Fruit fly (Drosophila melanogaster) whole organism, prepupa: ENCODE data around the gene Tsp86D.

ENCODE experiments used
- Blimp-1 ChIP-seq: fragments of 200-800 bp; sonication (Bioruptor generic); optimal IDR thresholded peaks from 3 replicates; lab custom pipeline; 2017; ENCODE audit warnings: missing biosample characterization, missing genetic modification characterization, mild to moderate bottlenecking, moderate library complexity, missing genetic modification reagents
- CG10631 ChIP-seq: fragments of 200-800 bp; sonication (Bioruptor generic); optimal IDR thresholded peaks from 2 replicates; lab custom pipeline; 2016; ENCODE audit warnings: missing biosample characterization, missing genetic modification characterization
- CG10669 ChIP-seq: fragments of 200-800 bp; sonication (Bioruptor generic); optimal IDR thresholded peaks from 3 replicates; lab custom pipeline; 2018; ENCODE audit warnings: missing biosample characterization, mild to moderate bottlenecking, missing genetic modification characterization, moderate library complexity
- CG11294 ChIP-seq: fragments of 200-800 bp; sonication (Bioruptor generic); IDR thresholded peaks from 2 replicates; pipeline ENCODE4 v1.3.6; 2022; ENCODE audit warnings: missing biosample characterization, missing genetic modification characterization
- CG11762 ChIP-seq: fragments of 200-800 bp; sonication (Bioruptor generic); optimal IDR thresholded peaks from 3 replicates; lab custom pipeline; 2016; ENCODE audit warnings: missing biosample characterization, missing genetic modification characterization; ENCODE audit not compliant: insufficient read depth
- CG11902 ChIP-seq: fragments of 200-800 bp; sonication (Bioruptor generic); optimal IDR thresholded peaks from 3 replicates; lab custom pipeline; 2016; ENCODE audit warnings: missing biosample characterization, missing genetic modification characterization
- CG15336 ChIP-seq: fragments of 200-800 bp; sonication (Bioruptor generic); IDR thresholded peaks from 2 replicates; pipeline ENCODE4 v1.3.6; 2022; ENCODE audit warnings: missing biosample characterization, missing genetic modification characterization
- CG1621 ChIP-seq: fragments of 200-800 bp; sonication (Bioruptor generic); optimal IDR thresholded peaks from 3 replicates; lab custom pipeline; 2018; ENCODE audit warnings: missing biosample characterization, mild to moderate bottlenecking, missing genetic modification characterization
- CG3032 ChIP-seq: fragments of 200-800 bp; optimal IDR thresholded peaks from 2 replicates; lab custom pipeline; 2019; ENCODE audit warnings: missing biosample characterization, mild to moderate bottlenecking, missing genetic modification characterization, moderate library complexity
- CG32006 ChIP-seq: fragments of 200-800 bp; sonication (Bioruptor generic); optimal IDR thresholded peaks from 3 replicates; lab custom pipeline; 2017; ENCODE audit warnings: missing biosample characterization, mild to moderate bottlenecking, missing genetic modification characterization
- CG3919 ChIP-seq: fragments of 200-800 bp; sonication (Bioruptor generic); optimal IDR thresholded peaks from 3 replicates; lab custom pipeline; 2016; ENCODE audit warnings: missing biosample characterization, missing genetic modification characterization
- CG4318 ChIP-seq: fragments of 200-800 bp; sonication (Bioruptor generic); optimal IDR thresholded peaks from 3 replicates; lab custom pipeline; 2017; ENCODE audit warnings: missing biosample characterization, mild to moderate bottlenecking, missing genetic modification characterization
- CG6163 ChIP-seq: fragments of 200-800 bp; sonication (Bioruptor generic); IDR thresholded peaks from 3 replicates; pipeline ENCODE4 v1.3.6; 2022; ENCODE audit warnings: missing biosample characterization, missing genetic modification characterization
- CG6276 ChIP-seq: fragments of 200-800 bp; sonication (Bioruptor generic); optimal IDR thresholded peaks from 2 replicates; lab custom pipeline; 2017; ENCODE audit warnings: missing biosample characterization, mild to moderate bottlenecking, missing genetic modification characterization
- CG6808 ChIP-seq: fragments of 200-800 bp; sonication (Bioruptor generic); optimal IDR thresholded peaks from 3 replicates; lab custom pipeline; 2017; ENCODE audit warnings: missing biosample characterization, missing genetic modification characterization, mild to moderate bottlenecking, moderate library complexity, missing genetic modification reagents
- CG6854 ChIP-seq: fragments of 200-800 bp; sonication (Bioruptor generic); optimal IDR thresholded peaks from 2 replicates; lab custom pipeline; 2017; ENCODE audit warnings: missing biosample characterization, mild to moderate bottlenecking, missing genetic modification characterization
- CG7368 ChIP-seq: fragments of 200-800 bp; sonication (Bioruptor generic); optimal IDR thresholded peaks from 3 replicates; lab custom pipeline; 2016; ENCODE audit warnings: missing biosample characterization, missing genetic modification characterization
- CG8119 ChIP-seq: fragments of 200-800 bp; sonication (Bioruptor generic); IDR thresholded peaks from 3 replicates; pipeline ENCODE4 v1.3.6; 2022; ENCODE audit warnings: missing biosample characterization, missing genetic modification characterization
- CG8319 ChIP-seq: fragments of 200-800 bp; sonication (Bioruptor generic); optimal IDR thresholded peaks from 3 replicates; lab custom pipeline; 2016; ENCODE audit warnings: missing biosample characterization, missing genetic modification characterization
- CG9139 ChIP-seq: fragments of 200-800 bp; sonication (Bioruptor generic); optimal IDR thresholded peaks from 3 replicates; lab custom pipeline; 2017; ENCODE audit warnings: missing biosample characterization, mild to moderate bottlenecking, missing genetic modification characterization
- Eip78C ChIP-seq: fragments of 200-800 bp; sonication (Bioruptor generic); peaks from one replicate; lab custom pipeline; 2016; ENCODE audit warnings: missing biosample characterization, missing genetic modification characterization
- Eip93F ChIP-seq: fragments of 200-800 bp; sonication (Bioruptor generic); optimal IDR thresholded peaks from 2 replicates; lab custom pipeline; 2016; ENCODE audit warnings: missing biosample characterization, mild to moderate bottlenecking, missing genetic modification characterization
- Ets21C ChIP-seq: fragments of 200-800 bp; sonication (Bioruptor generic); optimal IDR thresholded peaks from 3 replicates; lab custom pipeline; 2016; ENCODE audit warnings: missing biosample characterization, missing genetic modification characterization
- Ets96B ChIP-seq: fragments of 200-800 bp; optimal IDR thresholded peaks from 2 replicates; lab custom pipeline; 2019; ENCODE audit warnings: missing biosample characterization, mild to moderate bottlenecking, missing genetic modification characterization, moderate library complexity
- Hr38 ChIP-seq: sonication (Bioruptor generic); optimal IDR thresholded peaks from 2 replicates; lab custom pipeline; 2016; ENCODE audit warnings: missing biosample characterization, missing genetic modification characterization
- Hr39 ChIP-seq: fragments of 200-800 bp; sonication (Bioruptor generic); optimal IDR thresholded peaks from 2 replicates; lab custom pipeline; 2016; ENCODE audit warnings: missing biosample characterization, missing genetic modification characterization
- Hr4 ChIP-seq: fragments of 200-800 bp; sonication (Bioruptor generic); optimal IDR thresholded peaks from 3 replicates; lab custom pipeline; 2016; ENCODE audit warnings: missing biosample characterization, missing genetic modification characterization
- Lpt ChIP-seq: fragments of 200-800 bp; sonication (Bioruptor generic); optimal IDR thresholded peaks from 3 replicates; lab custom pipeline; 2016; ENCODE audit warnings: missing biosample characterization, missing genetic modification characterization
- Met ChIP-seq: fragments of 200-800 bp; sonication (Bioruptor generic); optimal IDR thresholded peaks from 3 replicates; lab custom pipeline; 2016; ENCODE audit warnings: missing biosample characterization, missing genetic modification characterization
- OdsH ChIP-seq: fragments of 200-800 bp; sonication (Bioruptor generic); optimal IDR thresholded peaks from 3 replicates; lab custom pipeline; 2016; ENCODE audit warnings: missing biosample characterization, missing genetic modification characterization
- Smox ChIP-seq: fragments of 200-800 bp; sonication (Bioruptor generic); optimal IDR thresholded peaks from 3 replicates; lab custom pipeline; 2016; ENCODE audit warnings: missing biosample characterization, missing genetic modification characterization
- Sox102F ChIP-seq: fragments of 200-800 bp; sonication (Bioruptor generic); optimal IDR thresholded peaks from 2 replicates; lab custom pipeline; 2016; ENCODE audit warnings: missing biosample characterization, mild to moderate bottlenecking, missing genetic modification characterization
- Sox14 ChIP-seq: fragments of 200-800 bp; sonication (Bioruptor generic); optimal IDR thresholded peaks from 3 replicates; lab custom pipeline; 2016; ENCODE audit warnings: missing biosample characterization, missing genetic modification characterization
- Sox15 ChIP-seq: fragments of 200-800 bp; sonication (Bioruptor generic); optimal IDR thresholded peaks from 3 replicates; lab custom pipeline; 2016; ENCODE audit warnings: missing biosample characterization, missing genetic modification characterization
- achi ChIP-seq: fragments of 200-800 bp; sonication (Bioruptor generic); optimal IDR thresholded peaks from 3 replicates; lab custom pipeline; 2016; ENCODE audit warnings: missing biosample characterization, missing genetic modification characterization
- acj6 ChIP-seq: fragments of 200-800 bp; sonication (Bioruptor generic); optimal IDR thresholded peaks from 3 replicates; lab custom pipeline; 2016; ENCODE audit warnings: missing biosample characterization, missing genetic modification characterization
- cyc ChIP-seq: fragments of 200-800 bp; sonication (Bioruptor generic); optimal IDR thresholded peaks from 3 replicates; lab custom pipeline; 2016; ENCODE audit warnings: missing biosample characterization, missing genetic modification characterization
- dac ChIP-seq: fragments of 200-800 bp; sonication (Bioruptor generic); optimal IDR thresholded peaks from 2 replicates; lab custom pipeline; 2017; ENCODE audit warnings: missing biosample characterization, mild to moderate bottlenecking, missing genetic modification characterization
- dsx ChIP-seq: fragments of 200-800 bp; optimal IDR thresholded peaks from 3 replicates; lab custom pipeline; 2019; ENCODE audit warnings: missing biosample characterization, mild to moderate bottlenecking, missing genetic modification characterization, moderate library complexity; ENCODE audit not compliant: poor library complexity, severe bottlenecking
- eg ChIP-seq: fragments of 200-800 bp; sonication (Bioruptor generic); IDR thresholded peaks from 3 replicates; pipeline ENCODE4 v1.3.6; 2022; ENCODE audit warnings: missing biosample characterization, missing genetic modification characterization
- esn ChIP-seq: fragments of 200-800 bp; sonication (Bioruptor generic); optimal IDR thresholded peaks from 2 replicates; lab custom pipeline; 2016; ENCODE audit warnings: missing biosample characterization, mild to moderate bottlenecking, missing genetic modification characterization, moderate library complexity
- fd85E ChIP-seq: fragments of 200-800 bp; sonication (Bioruptor generic); optimal IDR thresholded peaks from 3 replicates; lab custom pipeline; 2016; ENCODE audit warnings: missing biosample characterization, missing genetic modification characterization
- fkh ChIP-seq: fragments of 200-800 bp; sonication (Bioruptor generic); optimal IDR thresholded peaks from 3 replicates; lab custom pipeline; 2017; ENCODE audit warnings: missing biosample characterization, mild to moderate bottlenecking, missing genetic modification characterization, moderate library complexity
- lz ChIP-seq: fragments of 200-800 bp; sonication (Bioruptor generic); optimal IDR thresholded peaks from 3 replicates; lab custom pipeline; 2016; ENCODE audit warnings: missing biosample characterization, missing genetic modification characterization
- salr ChIP-seq, 2 experiments: fragments of 200-800 bp; sonication (Bioruptor generic); optimal IDR thresholded peaks; 3 replicates each; lab custom pipeline; 2016 to 2018; ENCODE audit warnings: missing biosample characterization in 2 of 2, missing genetic modification characterization in 2 of 2, mild to moderate bottlenecking in 1 of 2
- spab ChIP-seq: fragments of 200-800 bp; sonication (Bioruptor generic); optimal IDR thresholded peaks from 2 replicates; lab custom pipeline; 2017; ENCODE audit warnings: missing biosample characterization, mild to moderate bottlenecking, missing genetic modification characterization, missing genetic modification reagents
- ss ChIP-seq, 2 experiments: fragments of 200-800 bp; sonication (Bioruptor generic); optimal IDR thresholded peaks; 2 replicates in 1 of 2; 3 replicates in 1 of 2; lab custom pipeline; 2017 to 2018; ENCODE audit warnings: mild to moderate bottlenecking in 2 of 2, missing biosample characterization in 2 of 2, missing genetic modification characterization in 2 of 2, moderate library complexity in 1 of 2
- svp ChIP-seq: fragments of 200-800 bp; sonication (Bioruptor generic); peaks from one replicate; lab custom pipeline; 2016; ENCODE audit warnings: missing biosample characterization, missing genetic modification characterization
- topi ChIP-seq: fragments of 200-800 bp; sonication (Bioruptor generic); optimal IDR thresholded peaks from 3 replicates; lab custom pipeline; 2016; ENCODE audit warnings: missing biosample characterization, missing genetic modification characterization
- vri ChIP-seq: fragments of 200-800 bp; sonication (Bioruptor generic); optimal IDR thresholded peaks from 3 replicates; lab custom pipeline; 2016; ENCODE audit warnings: missing biosample characterization, mild to moderate bottlenecking, missing genetic modification characterization

Tsp86D gene

DNA sequence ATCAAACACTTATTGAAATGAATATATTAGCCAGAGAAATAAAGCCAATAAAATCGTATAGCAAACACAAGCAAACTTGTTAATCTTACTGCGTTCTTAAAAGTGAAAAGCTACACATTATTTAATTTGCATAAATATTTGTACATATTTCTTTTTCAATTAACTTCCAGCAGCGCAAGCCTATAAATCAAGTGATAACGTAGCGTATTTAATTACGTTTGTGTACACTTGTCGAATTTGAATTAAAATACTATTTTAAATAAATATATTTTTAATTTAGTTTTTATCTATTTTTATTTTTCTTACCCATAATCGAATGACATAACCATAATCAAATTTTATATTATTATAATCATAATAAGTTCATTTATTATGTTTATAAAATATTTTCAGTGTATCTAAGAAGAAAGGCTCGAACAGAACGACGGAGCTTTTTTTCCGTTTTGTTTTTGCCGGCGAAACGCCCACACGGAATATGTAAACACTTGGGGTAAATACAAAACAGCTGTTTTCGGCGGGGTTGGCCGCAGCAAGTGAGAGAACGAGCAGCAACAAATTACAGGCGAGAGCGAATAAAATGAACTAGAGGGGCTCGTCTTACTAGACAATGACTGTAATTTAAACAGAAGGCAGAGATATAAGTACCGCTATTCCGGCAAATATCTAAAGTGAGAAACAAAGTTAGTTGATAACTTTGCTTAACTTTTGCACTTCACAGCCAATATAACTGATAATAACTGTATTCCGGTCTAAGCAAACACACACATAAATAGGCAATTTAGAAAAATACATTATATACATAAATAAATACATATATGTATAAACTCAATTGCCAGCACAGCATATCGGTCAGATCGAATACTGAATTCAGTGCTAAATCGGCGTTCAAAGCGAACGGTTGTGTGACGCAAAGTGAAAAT lies 7.3 kb downstream of the Tsp86D start, which contains the start of gene Sodh2:
TSS of gene Sodh2 (plus strand) at position 870 of the 920 bp plus-strand sequence.
- TF ChIP-seq CG32006 (GFP tag; lab: Kevin White, UChicago) (peak; percentile 63), CG6163 (GFP tag; lab: Robert Waterston, UW) (peak; percentile 66), fkh (GFP tag; lab: Kevin White, UChicago) (peak; percentile 97), svp (GFP tag; lab: Kevin White, UChicago) (peak; percentile 75), topi (GFP tag; lab: Kevin White, UChicago) (peak; percentile 46), CG11762 (peak; percentile 11), Hr4 (GFP tag; lab: Kevin White, UChicago) (peak; percentile 72), Hr39 (GFP tag; lab: Kevin White, UChicago) (peak; percentile 5), CG11294 (GFP tag; lab: Robert Waterston, UW) (peak; percentile 65), achi (peak; percentile 68), Ets21C (GFP tag; lab: Kevin White, UChicago) (peak; percentile 1), cyc (GFP tag; lab: Kevin White, UChicago) (peak; percentile 16), Blimp-1 (peak; percentile 48), Sox14 (GFP tag; lab: Kevin White, UChicago) (peak; percentile 50), Hr38 (GFP tag; lab: Kevin White, UChicago) (no peak), Met (peak; percentile 22), CG6276 (peak; percentile 56), CG9139 (GFP tag; lab: Kevin White, UChicago) (peak; percentile 42), Ets96B (tag; lab: Kevin White, UChicago) (peak; percentile 58), Sox102F (GFP tag; lab: Kevin White, UChicago) (peak; percentile 77), dsx (GFP tag; lab: Kevin White, UChicago) (peak; percentile 70), salr (GFP tag; optimal IDR thresholded peaks at IDR 0.05; lab: Kevin White, UChicago) (peak in 1 of 2 experiments; percentile 54), Smox (peak; percentile 42), CG4318 (no peak), CG6854 (GFP tag; lab: Kevin White, UChicago) (peak; percentile 78), fd85E (no peak), esn (peak; percentile 77), eg (GFP tag; lab: Robert Waterston, UW) (peak; percentile 88), vri (peak; percentile 78), Lpt (GFP tag; lab: Kevin White, UChicago) (peak; percentile 43), Eip78C (GFP tag; lab: Kevin White, UChicago) (peak; percentile 85), CG8119 (peak; percentile 76), OdsH (GFP tag; lab: Kevin White, UChicago) (peak; percentile 65), CG6808 (peak; percentile 45), Eip93F (peak; percentile 50), CG11902 (GFP tag; lab: Kevin White, UChicago) (no peak), CG1621 (tag; lab: Kevin White, UChicago) (no peak), CG3032 (tag; lab: Kevin White, UChicago) (peak; percentile 58), dac (peak; percentile 32), CG15336 (GFP tag; lab: Robert Waterston, UW) (peak; percentile 86), lz (GFP tag; lab: Kevin White, UChicago) (peak; percentile 53), ss (GFP tag; optimal IDR thresholded peaks at IDR 0.05; lab: Kevin White, UChicago) (peak; percentile 28 to 66), CG3919 (GFP tag; lab: Kevin White, UChicago) (peak; percentile 52), acj6 (peak; percentile 26), spab (GFP tag; lab: Kevin White, UChicago) (peak; percentile 35), CG8319 (GFP tag; lab: Kevin White, UChicago) (no peak), CG7368 (GFP tag; lab: Kevin White, UChicago) (peak; percentile 45), Sox15 (no peak), CG10631 (GFP tag; lab: Kevin White, UChicago) (peak; percentile 12), CG10669 (GFP tag; lab: Kevin White, UChicago) (peak; percentile 50)
